Worm (Caenorhabditis elegans) whole organism, midembryonic: Measurements from ENCODE around the gene srz-13.

Source experiments
- flt-1 ChIP-seq: fragments of 200-800 bp; sonication (Bioruptor generic); IDR thresholded peaks from 2 replicates; pipeline ENCODE4 v1.3.6; 2022; ENCODE audit warnings: missing genetic modification characterization, missing compliant biosample characterization
- ref-1 ChIP-seq: fragments of 200-800 bp; sonication (Bioruptor generic); conservative IDR thresholded peaks from 2 replicates; pipeline ENCODE4 v1.3.6; 2022; ENCODE audit warnings: missing genetic modification reagents, missing genetic modification characterization, missing compliant biosample characterization

- TF ChIP-seq ref-1 = no peak
- TF ChIP-seq flt-1 (GFP tag; lab: Robert Waterston, UW) = no peak
These were observed 6.5 kb upstream of the srz-13 start, which contains the start of gene cyp-33D1 for ce11 chrV:16175757-16176156.
